Worm (Caenorhabditis elegans): Measurements from ENCODE around the gene sos-1.
A peak's percentile ranks its signal among the peaks of the same experiment; 100 is the strongest.

sos-1 gene

DNA sequence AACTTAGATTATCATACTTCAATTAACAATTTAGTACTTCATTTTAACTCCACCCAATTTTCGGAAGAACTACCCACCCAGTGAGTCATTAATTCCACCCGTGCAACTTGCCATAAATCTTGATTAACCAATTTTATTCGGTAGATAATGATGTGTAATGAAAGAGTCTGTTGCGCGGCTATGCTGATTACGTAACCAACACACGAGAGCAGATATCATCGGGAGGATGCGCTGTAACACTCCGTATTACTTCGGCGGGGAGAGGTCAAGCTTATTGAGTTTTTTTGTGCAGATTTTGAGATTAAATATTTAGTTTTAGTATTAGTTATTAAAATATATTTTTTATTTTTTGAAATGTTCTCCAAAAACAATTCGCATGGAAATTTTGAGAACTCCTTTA lies 60.1 kb downstream of the sos-1 start:
- TF ChIP-seq ceh-20 (GFP tag; IDR thresholded peaks at IDR 0.05) (no peak), unc-62 (GFP tag; optimal IDR thresholded peaks at IDR 0.05 in 1 of 2) (peak in 1 of 2 experiments; percentile 84), unc-62 (tag; optimal IDR thresholded peaks at IDR 0.05) (no peak)

DNA sequence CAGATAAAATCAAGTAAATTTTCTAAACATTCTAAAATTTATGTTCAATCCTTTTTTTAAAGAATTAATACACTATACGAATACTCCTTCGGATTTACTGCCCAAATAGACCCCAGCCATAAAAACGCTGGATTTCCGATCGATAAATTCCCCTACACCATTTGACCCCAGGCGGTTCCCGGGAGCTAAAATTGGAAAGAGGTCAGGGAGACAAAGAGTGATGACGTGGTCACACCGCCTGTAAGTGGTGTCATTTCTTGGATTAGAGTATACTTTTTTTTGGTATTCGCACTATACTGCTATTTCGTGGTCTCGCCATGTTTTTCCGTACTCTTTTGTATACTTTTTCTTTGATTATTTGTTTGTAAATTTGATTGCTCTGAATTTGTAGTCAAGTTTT lies 61.2 kb downstream of the sos-1 start:
- no peak for TF ChIP-seq mdt-29 (GFP tag; IDR thresholded peaks at IDR 0.05)
- no peak for TF ChIP-seq mes-2 (tag; optimal IDR thresholded peaks at IDR 0.05; ENCODE audit: poor library complexity, severe bottlenecking)
- TF ChIP-seq unc-62 (GFP tag; optimal IDR thresholded peaks at IDR 0.05 in 1 of 2): peak in 1 of 2 experiments; percentile 61
- no peak for TF ChIP-seq unc-62 (tag; optimal IDR thresholded peaks at IDR 0.05)
- no peak for TF ChIP-seq snpc-1.2 (GFP tag; IDR thresholded peaks at IDR 0.05)
- TF ChIP-seq lin-15B (tag; optimal IDR thresholded peaks at IDR 0.05): no peak
- no peak for TF ChIP-seq aly-2 (tag; optimal IDR thresholded peaks at IDR 0.05)

DNA sequence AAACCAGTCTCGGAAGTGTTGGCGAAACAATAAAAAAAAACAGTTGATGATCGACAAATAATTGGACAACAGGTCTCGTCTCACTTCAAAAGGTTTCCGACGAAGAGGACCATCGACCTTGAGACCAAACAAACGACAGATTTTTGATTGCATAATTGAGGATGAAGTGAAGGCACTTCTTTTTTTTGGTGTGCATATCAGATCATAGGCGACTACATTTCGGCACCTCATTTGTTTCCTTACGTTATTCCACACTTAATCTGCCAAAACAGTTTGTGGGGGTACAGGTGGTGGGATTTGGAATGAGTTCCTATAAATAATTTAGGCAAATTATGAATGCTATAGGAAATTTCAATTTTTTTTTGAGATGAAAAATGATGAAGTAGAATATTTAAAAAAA lies 62.5 kb downstream of the sos-1 start:
- TF ChIP-seq ama-1 (optimal IDR thresholded peaks at IDR 0.05): peak; percentile 62
- no peak for TF ChIP-seq nhr-6 (tag; optimal IDR thresholded peaks at IDR 0.05)
- TF ChIP-seq ceh-82 (tag; optimal IDR thresholded peaks at IDR 0.05): no peak
- TF ChIP-seq F26F4.8 (GFP tag; conservative IDR thresholded peaks at IDR 0.05): no peak
- TF ChIP-seq aha-1 (tag): peak; percentile 28

DNA sequence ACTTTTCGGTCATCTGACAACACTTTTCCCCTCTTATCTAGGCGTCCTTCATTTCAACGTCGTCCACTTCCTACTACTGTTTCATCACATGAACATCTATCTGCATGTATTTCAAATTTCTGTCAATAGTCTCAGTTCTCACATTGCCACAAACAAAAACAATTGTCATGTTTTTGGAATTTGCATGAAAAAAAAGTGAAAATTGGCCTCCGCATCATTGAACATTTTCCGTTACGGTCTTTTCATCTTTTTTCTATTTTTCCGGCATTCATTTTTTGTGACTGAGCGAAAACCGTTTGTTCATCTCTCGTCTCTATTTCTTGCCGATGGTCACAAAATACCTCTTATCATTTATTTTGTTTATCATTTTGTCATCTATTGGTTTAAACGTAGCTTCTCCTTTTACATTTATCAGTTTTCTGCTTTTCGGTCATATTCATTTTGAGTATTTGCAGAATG lies 66.0 kb downstream of the sos-1 start, which contains the start of gene exc-15:
Gene exc-15 (plus strand): TSS at position 411 of the 459 bp plus-strand sequence.
- no peak for TF ChIP-seq mxl-2 (GFP tag; conservative IDR thresholded peaks at IDR 0.05)
- TF ChIP-seq ama-1 (optimal IDR thresholded peaks at IDR 0.05): no peak
- TF ChIP-seq nhr-28 (tag; optimal IDR thresholded peaks at IDR 0.05): peak; percentile 76
- no peak for TF ChIP-seq nhr-111 (GFP tag; optimal IDR thresholded peaks at IDR 0.05)
- no peak for TF ChIP-seq fos-1 (tag; optimal IDR thresholded peaks at IDR 0.05)
- TF ChIP-seq Y75B8A.6 (GFP tag; IDR thresholded peaks at IDR 0.05): no peak
- peak; percentile 3 for TF ChIP-seq nhr-237 (tag; optimal IDR thresholded peaks at IDR 0.05)
- peak; percentile 68 for TF ChIP-seq dmd-6 (GFP tag; IDR thresholded peaks at IDR 0.05)
- TF ChIP-seq spr-3 (GFP tag; optimal IDR thresholded peaks at IDR 0.05): no peak
- peak; percentile 66 for TF ChIP-seq hlh-30 (tag; optimal IDR thresholded peaks at IDR 0.05; ENCODE audit: insufficient read depth)
- TF ChIP-seq nhr-42 (GFP tag; IDR thresholded peaks at IDR 0.05): no peak
- no peak for TF ChIP-seq zip-11 (GFP tag; IDR thresholded peaks at IDR 0.05)
- TF ChIP-seq snpc-1.2 (GFP tag; IDR thresholded peaks at IDR 0.05): no peak
- peak; percentile 54 for TF ChIP-seq T20F7.1 (GFP tag; optimal IDR thresholded peaks at IDR 0.05)
- no peak for TF ChIP-seq zag-1 (tag; optimal IDR thresholded peaks at IDR 0.05)
- TF ChIP-seq nhr-77 (tag; optimal IDR thresholded peaks at IDR 0.05): no peak
- no peak for TF ChIP-seq daf-16 (GFP tag; optimal IDR thresholded peaks at IDR 0.05)
- peak; percentile 75 for TF ChIP-seq daf-16 (tag; optimal IDR thresholded peaks at IDR 0.05)
- TF ChIP-seq ceh-44 (GFP tag; IDR thresholded peaks at IDR 0.05): no peak
- TF ChIP-seq dpl-1 (GFP tag; optimal IDR thresholded peaks at IDR 0.05): no peak
- no peak for TF ChIP-seq madf-5 (GFP tag; IDR thresholded peaks at IDR 0.05)
- peak; percentile 50 for TF ChIP-seq mep-1 (tag; optimal IDR thresholded peaks at IDR 0.05)
- TF ChIP-seq aly-2 (tag; optimal IDR thresholded peaks at IDR 0.05): no peak
- no peak for TF ChIP-seq rbr-2 (tag; optimal IDR thresholded peaks at IDR 0.05)
- no peak for TF ChIP-seq lin-29 (GFP tag; IDR thresholded peaks at IDR 0.05)
- 0 out of 2 replicates have a peak, but pooled peaks have one; percentile 25 for TF ChIP-seq daf-19 (GFP tag; conservative IDR thresholded peaks at IDR 0.05)
- TF ChIP-seq ceh-20 (GFP tag; IDR thresholded peaks at IDR 0.05): no peak
- peak; percentile 51 for TF ChIP-seq aha-1 (tag)
- peak in 1 of 2 experiments; percentile 43 for TF ChIP-seq mdl-1 (tag; optimal IDR thresholded peaks at IDR 0.05)
- peak; percentile 68 for TF ChIP-seq dve-1 (tag; optimal IDR thresholded peaks at IDR 0.05; ENCODE audit: insufficient read depth)
- no peak for TF ChIP-seq lir-3 (tag; optimal IDR thresholded peaks at IDR 0.05)
- no peak for TF ChIP-seq unc-39 (tag; optimal IDR thresholded peaks at IDR 0.05)
- TF ChIP-seq madf-9 (GFP tag; conservative IDR thresholded peaks at IDR 0.05): no peak
- TF ChIP-seq hif-1 (tag; optimal IDR thresholded peaks at IDR 0.05): peak in 1 of 2 experiments; percentile 55
- TF ChIP-seq ceh-32 (tag; optimal IDR thresholded peaks at IDR 0.05; ENCODE audit: poor library complexity): no peak
- peak; percentile 36 for TF ChIP-seq nhr-102 (tag; optimal IDR thresholded peaks at IDR 0.05)
- no peak for TF ChIP-seq ZK546.5 (tag; optimal IDR thresholded peaks at IDR 0.05)
- TF ChIP-seq mes-2 (tag; optimal IDR thresholded peaks at IDR 0.05; ENCODE audit: poor library complexity, severe bottlenecking): no peak
- no peak for TF ChIP-seq fkh-10 (GFP tag; optimal IDR thresholded peaks at IDR 0.05)

Measured in whole organism, L4 larva.